Fruit fly (Drosophila melanogaster): Measurements from ENCODE around the gene Hrs.

The Hrs gene

DNA sequence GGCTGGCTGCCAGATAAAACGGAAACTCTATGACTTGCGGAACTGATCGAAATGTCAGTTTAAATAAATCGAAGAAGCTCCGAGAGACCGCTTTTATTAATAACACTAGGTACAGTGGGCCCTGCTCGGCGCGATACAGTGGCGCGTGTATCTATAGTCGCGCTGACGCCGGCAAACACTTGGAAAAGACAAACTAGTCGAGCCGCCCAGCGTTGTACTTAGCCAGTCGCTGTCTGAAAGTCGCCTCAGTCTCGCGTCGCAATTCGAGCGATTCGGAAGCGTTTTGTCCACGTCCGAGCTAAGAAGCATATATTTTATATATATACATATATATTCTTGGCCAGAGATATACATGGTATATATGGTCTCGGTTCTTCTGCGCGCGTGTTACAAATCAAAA is 9.9 kb upstream of the Hrs start:
- TF ChIP-seq CG6163 (GFP tag; IDR thresholded peaks at IDR 0.05) (peak; percentile 66; the same call in 2 of the 3 replicates), lz (GFP tag; optimal IDR thresholded peaks at IDR 0.05) (no peak), Smox (GFP tag; optimal IDR thresholded peaks at IDR 0.05) (no peak), Ets96B (tag; optimal IDR thresholded peaks at IDR 0.05) (no peak), CG32006 (GFP tag; optimal IDR thresholded peaks at IDR 0.05) (peak; percentile 54), CG8632 (GFP tag; optimal IDR thresholded peaks at IDR 0.05) (no peak), CG3032 (tag; optimal IDR thresholded peaks at IDR 0.05) (no peak), spab (GFP tag; optimal IDR thresholded peaks at IDR 0.05) (no peak), Met (GFP tag; optimal IDR thresholded peaks at IDR 0.05) (no peak), CG10631 (GFP tag; optimal IDR thresholded peaks at IDR 0.05) (no peak), CG1621 (tag; optimal IDR thresholded peaks at IDR 0.05) (no peak), Sox102F (GFP tag; optimal IDR thresholded peaks at IDR 0.05) (no peak), dsx (GFP tag; optimal IDR thresholded peaks at IDR 0.05; ENCODE audit: poor library complexity, severe bottlenecking) (peak; percentile 3), CG11762 (GFP tag; optimal IDR thresholded peaks at IDR 0.05; ENCODE audit: insufficient read depth) (no peak), Sox15 (GFP tag; optimal IDR thresholded peaks at IDR 0.05) (no peak), Ets21C (GFP tag; optimal IDR thresholded peaks at IDR 0.05) (no peak), CG16779 (tag; optimal IDR thresholded peaks at IDR 0.05) (no peak), topi (GFP tag; optimal IDR thresholded peaks at IDR 0.05) (no peak), Sox14 (GFP tag; optimal IDR thresholded peaks at IDR 0.05) (no peak), Lpt (GFP tag; optimal IDR thresholded peaks at IDR 0.05) (no peak), fd59A (GFP tag; optimal IDR thresholded peaks at IDR 0.05) (no peak), CG7368 (GFP tag; optimal IDR thresholded peaks at IDR 0.05) (no peak), salr (GFP tag; optimal IDR thresholded peaks at IDR 0.05) (no peak), Hr4 (GFP tag; optimal IDR thresholded peaks at IDR 0.05) (peak; percentile 44), CG10669 (GFP tag; optimal IDR thresholded peaks at IDR 0.05) (no peak), CG8319 (GFP tag; optimal IDR thresholded peaks at IDR 0.05) (no peak), cyc (GFP tag; optimal IDR thresholded peaks at IDR 0.05) (no peak), dac (GFP tag; optimal IDR thresholded peaks at IDR 0.05) (no peak), CG11902 (GFP tag; optimal IDR thresholded peaks at IDR 0.05) (no peak), CG15336 (GFP tag; IDR thresholded peaks at IDR 0.05) (no peak), CG31627 (GFP tag; optimal IDR thresholded peaks at IDR 0.05) (no peak), CG8119 (GFP tag; IDR thresholded peaks at IDR 0.05) (no peak), fd85E (GFP tag; optimal IDR thresholded peaks at IDR 0.05) (no peak), OdsH (GFP tag; optimal IDR thresholded peaks at IDR 0.05) (peak; percentile 17), eg (GFP tag; IDR thresholded peaks at IDR 0.05) (peak; percentile 57; the same call in 2 of the 3 replicates), Eip78C (GFP tag) (peak; percentile 28), esn (GFP tag; optimal IDR thresholded peaks at IDR 0.05) (no peak), Eip93F (GFP tag; optimal IDR thresholded peaks at IDR 0.05) (no peak), Gug (GFP tag; IDR thresholded peaks at IDR 0.05) (no peak), Blimp-1 (GFP tag; optimal IDR thresholded peaks at IDR 0.05) (no peak), svp (GFP tag) (no peak), vri (GFP tag; optimal IDR thresholded peaks at IDR 0.05) (no peak), CG3919 (GFP tag; optimal IDR thresholded peaks at IDR 0.05) (no peak), CG34406 (GFP tag; optimal IDR thresholded peaks at IDR 0.05) (no peak), CG4318 (GFP tag; optimal IDR thresholded peaks at IDR 0.05) (no peak), pdm3 (GFP tag; optimal IDR thresholded peaks at IDR 0.05) (peak; percentile 24), CG11294 (GFP tag; IDR thresholded peaks at IDR 0.05) (peak; percentile 48; the same call in 1 of the 2 replicates), net (GFP tag; optimal IDR thresholded peaks at IDR 0.05) (peak; percentile 17), fkh (GFP tag; optimal IDR thresholded peaks at IDR 0.05) (no peak), Hr39 (GFP tag; optimal IDR thresholded peaks at IDR 0.05) (no peak), CG6854 (GFP tag; optimal IDR thresholded peaks at IDR 0.05) (no peak), achi (GFP tag; optimal IDR thresholded peaks at IDR 0.05) (peak; percentile 35), CG6792 (GFP tag; optimal IDR thresholded peaks at IDR 0.05) (no peak)
